Fruit fly (Drosophila melanogaster) whole organism, adult: ENCODE data around the gene CG4270.

ENCODE experiments used
- CG11617 ChIP-seq: fragments of 200-800 bp; sonication (Bioruptor generic); optimal IDR thresholded peaks from 2 replicates; lab custom pipeline; 2017; ENCODE audit warnings: mild to moderate bottlenecking, missing biosample characterization, missing genetic modification reagents, missing genetic modification characterization
- CG12768 ChIP-seq: fragments of 200-800 bp; sonication (Bioruptor generic); optimal IDR thresholded peaks from 2 replicates; lab custom pipeline; 2017; ENCODE audit warnings: missing biosample characterization, missing genetic modification characterization, mild to moderate bottlenecking, moderate library complexity, missing genetic modification reagents
- CG14711 ChIP-seq: fragments of 200-800 bp; sonication (Bioruptor generic); optimal IDR thresholded peaks from 2 replicates; lab custom pipeline; 2018; ENCODE audit warnings: missing biosample characterization, mild to moderate bottlenecking, missing genetic modification characterization, moderate library complexity
- CG1620 ChIP-seq: fragments of 200-800 bp; sonication (Bioruptor generic); optimal IDR thresholded peaks from 2 replicates; lab custom pipeline; 2016; ENCODE audit warnings: missing biosample characterization, missing genetic modification characterization
- CG33017 ChIP-seq: fragments of 200-800 bp; sonication (Bioruptor generic); optimal IDR thresholded peaks from 2 replicates; lab custom pipeline; 2018; ENCODE audit warnings: missing biosample characterization, mild to moderate bottlenecking, missing genetic modification characterization, moderate library complexity
- CG5204 ChIP-seq: fragments of 200-800 bp; sonication (Bioruptor generic); optimal IDR thresholded peaks from 2 replicates; lab custom pipeline; 2016; ENCODE audit warnings: missing biosample characterization, missing genetic modification characterization
- CG7045 ChIP-seq: fragments of 200-800 bp; sonication (Bioruptor generic); optimal IDR thresholded peaks from 2 replicates; lab custom pipeline; 2017; ENCODE audit warnings: missing biosample characterization, mild to moderate bottlenecking, missing genetic modification characterization
- CG7101 ChIP-seq: fragments of 200-800 bp; sonication (Bioruptor generic); optimal IDR thresholded peaks from 2 replicates; lab custom pipeline; 2018; ENCODE audit warnings: missing biosample characterization, mild to moderate bottlenecking, missing genetic modification characterization, moderate library complexity
- Clk ChIP-seq: fragments of 200-800 bp; sonication (Bioruptor generic); optimal IDR thresholded peaks from 2 replicates; lab custom pipeline; 2017; ENCODE audit warnings: missing biosample characterization, missing genetic modification characterization
- Crg-1 ChIP-seq: fragments of 200-800 bp; sonication (Bioruptor generic); optimal IDR thresholded peaks from 2 replicates; lab custom pipeline; 2016; ENCODE audit warnings: missing biosample characterization, missing genetic modification characterization
- Hr96 ChIP-seq: fragments of 200-800 bp; sonication (Bioruptor generic); optimal IDR thresholded peaks from 2 replicates; lab custom pipeline; 2016; ENCODE audit warnings: missing biosample characterization, missing genetic modification characterization
- Mnt ChIP-seq: fragments of 200-800 bp; sonication (Bioruptor generic); optimal IDR thresholded peaks from 2 replicates; lab custom pipeline; 2016; ENCODE audit warnings: missing biosample characterization, mild to moderate bottlenecking, missing genetic modification characterization
- bab1 ChIP-seq: fragments of 200-800 bp; sonication (Bioruptor generic); optimal IDR thresholded peaks from 3 replicates; lab custom pipeline; 2019; ENCODE audit warnings: missing biosample characterization, mild to moderate bottlenecking, missing genetic modification characterization, moderate library complexity
- cic ChIP-seq: fragments of 200-800 bp; sonication (Bioruptor generic); optimal IDR thresholded peaks from 2 replicates; lab custom pipeline; 2017; ENCODE audit warnings: missing biosample characterization, mild to moderate bottlenecking, missing genetic modification characterization, moderate library complexity
- cnc ChIP-seq, 2 experiments: fragments of >200 bp; optimal IDR thresholded peaks; 2 replicates each; lab custom pipeline; 2017
- kay ChIP-seq: fragments of 200-800 bp; sonication (Bioruptor generic); peaks from one replicate; lab custom pipeline; 2016; ENCODE audit warnings: missing biosample characterization, missing genetic modification characterization, borderline replicate concordance
- ovo ChIP-seq: fragments of 200-800 bp; sonication (Bioruptor generic); optimal IDR thresholded peaks from 2 replicates; lab custom pipeline; 2016; ENCODE audit warnings: missing biosample characterization, missing genetic modification characterization
- pad ChIP-seq: fragments of 200-800 bp; sonication (Bioruptor generic); optimal IDR thresholded peaks from 3 replicates; lab custom pipeline; 2017; ENCODE audit warnings: missing biosample characterization, missing genetic modification characterization, mild to moderate bottlenecking, moderate library complexity, missing genetic modification reagents
- tj ChIP-seq: fragments of 200-800 bp; sonication (Bioruptor generic); optimal IDR thresholded peaks from 3 replicates; lab custom pipeline; 2017; ENCODE audit warnings: missing biosample characterization, mild to moderate bottlenecking, missing genetic modification characterization, moderate library complexity
- toe ChIP-seq: fragments of 200-800 bp; sonication (Bioruptor generic); optimal IDR thresholded peaks from 2 replicates; lab custom pipeline; 2016; ENCODE audit warnings: missing biosample characterization, missing genetic modification characterization

Gene CG4270

DNA sequence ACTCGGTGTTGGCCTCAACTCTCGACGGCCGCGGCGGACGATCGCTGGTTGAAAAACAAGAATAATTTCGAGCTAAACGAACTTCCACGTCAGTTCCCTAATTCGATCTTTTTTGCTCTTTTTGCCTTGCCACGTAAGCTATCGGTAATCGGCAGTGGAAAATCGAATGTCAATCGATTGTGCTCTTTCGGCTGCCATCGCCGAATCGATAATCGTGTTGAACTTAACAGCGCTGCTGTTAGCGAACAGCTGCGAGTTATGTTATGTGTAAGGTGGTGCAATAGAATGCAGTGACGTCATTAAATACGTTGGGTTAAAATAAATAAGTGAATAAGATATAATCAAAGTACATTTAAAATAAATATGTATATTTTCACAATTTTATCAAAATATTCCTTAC is 26.5 kb upstream of the CG4270 start, which contains the start of gene Sec24CD:
TSS of gene Sec24CD (minus strand) at position 123 of the 400 bp plus-strand sequence.
- no peak for TF ChIP-seq CG7045 (GFP tag; lab: Kevin White, UChicago)
- TF ChIP-seq ovo (GFP tag; lab: Kevin White, UChicago), result no peak
- TF ChIP-seq Clk (GFP tag; lab: Kevin White, UChicago), result no peak
- no peak for TF ChIP-seq CG5204 (GFP tag; lab: Kevin White, UChicago)
- peak; percentile 69 for TF ChIP-seq cic (GFP tag; lab: Kevin White, UChicago)
- no peak for TF ChIP-seq CG14711
- TF ChIP-seq CG1620 (GFP tag; lab: Kevin White, UChicago), result no peak
- TF ChIP-seq bab1, result peak; percentile 69
- TF ChIP-seq Mnt (GFP tag; lab: Kevin White, UChicago), result peak; percentile 33
- no peak for TF ChIP-seq cnc (optimal IDR thresholded peaks at IDR 0.05; lab: Kevin White, UChicago)
- TF ChIP-seq Crg-1 (GFP tag; lab: Kevin White, UChicago), result no peak
- peak; percentile 22 for TF ChIP-seq tj (GFP tag; lab: Kevin White, UChicago)
- TF ChIP-seq CG7101 (tag; lab: Kevin White, UChicago), result peak; percentile 30
- TF ChIP-seq CG33017 (tag; lab: Kevin White, UChicago), result no peak
- TF ChIP-seq Hr96 (GFP tag; lab: Kevin White, UChicago), result no peak
- peak; percentile 39 for TF ChIP-seq CG12768 (GFP tag; lab: Kevin White, UChicago)
- no peak for TF ChIP-seq pad (GFP tag; lab: Kevin White, UChicago)
- peak; percentile 97 for TF ChIP-seq kay

- TF ChIP-seq CG11617 (GFP tag; lab: Kevin White, UChicago) (no peak), CG12768 (GFP tag; lab: Kevin White, UChicago) (no peak), Clk (GFP tag; lab: Kevin White, UChicago) (no peak), CG33017 (tag; lab: Kevin White, UChicago) (no peak), Crg-1 (GFP tag; lab: Kevin White, UChicago) (no peak), cic (GFP tag; lab: Kevin White, UChicago) (no peak), kay (no peak), CG7045 (GFP tag; lab: Kevin White, UChicago) (no peak), Mnt (GFP tag; lab: Kevin White, UChicago) (no peak), ovo (GFP tag; lab: Kevin White, UChicago) (no peak)
Observed at dm6 chr2L:2238151-2238550, 25.1 kb upstream of the CG4270 start, which contains the start of gene Tengl3. Gene Tengl3, minus strand, starts transcription at chr2L:2238251.

DNA sequence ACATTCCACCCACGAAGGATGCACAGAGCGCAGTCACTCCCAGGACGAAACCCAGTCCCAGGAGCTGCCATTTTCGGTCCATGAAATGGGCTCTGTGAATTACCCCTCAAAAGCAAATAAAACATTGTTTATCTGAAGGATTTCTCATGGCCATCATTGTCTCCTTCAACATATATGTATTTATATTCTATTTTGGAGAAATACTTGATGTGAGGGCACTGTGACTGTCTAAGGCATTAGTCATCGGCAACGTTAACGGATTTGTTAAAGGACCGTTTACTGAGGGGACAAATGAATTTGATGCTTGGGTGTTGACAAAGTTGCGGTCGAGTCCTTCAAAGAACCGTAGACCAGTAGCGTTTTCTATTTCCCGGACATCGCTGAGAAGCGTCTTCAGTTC is 24.0 kb upstream of the CG4270 start, which contains the start of gene Tengl2:
TSS of gene Tengl2 (minus strand) at position 101 of the 400 bp plus-strand sequence.
- TF ChIP-seq ovo (GFP tag; lab: Kevin White, UChicago) (no peak), toe (GFP tag; lab: Kevin White, UChicago) (no peak), CG33017 (tag; lab: Kevin White, UChicago) (no peak), CG1620 (GFP tag; lab: Kevin White, UChicago) (no peak), tj (GFP tag; lab: Kevin White, UChicago) (no peak), cic (GFP tag; lab: Kevin White, UChicago) (no peak), CG5204 (GFP tag; lab: Kevin White, UChicago) (no peak), Clk (GFP tag; lab: Kevin White, UChicago) (no peak), CG7101 (tag; lab: Kevin White, UChicago) (no peak), pad (GFP tag; lab: Kevin White, UChicago) (no peak), CG14711 (no peak), Hr96 (GFP tag; lab: Kevin White, UChicago) (no peak), Crg-1 (GFP tag; lab: Kevin White, UChicago) (no peak), CG7045 (GFP tag; lab: Kevin White, UChicago) (no peak), kay (no peak), CG11617 (GFP tag; lab: Kevin White, UChicago) (no peak), Mnt (GFP tag; lab: Kevin White, UChicago) (no peak)

dm6 chr2L:2240493-2240892 is 22.7 kb upstream of the CG4270 start, which contains the start of gene Tengl1:
Gene Tengl1, minus strand, starts transcription at chr2L:2240593.
- TF ChIP-seq CG7101 (tag; lab: Kevin White, UChicago) (no peak), CG7045 (GFP tag; lab: Kevin White, UChicago) (no peak), CG1620 (GFP tag; lab: Kevin White, UChicago) (no peak), cic (GFP tag; lab: Kevin White, UChicago) (no peak), Mnt (GFP tag; lab: Kevin White, UChicago) (no peak), CG5204 (GFP tag; lab: Kevin White, UChicago) (no peak), Crg-1 (GFP tag; lab: Kevin White, UChicago) (no peak), CG33017 (tag; lab: Kevin White, UChicago) (no peak), tj (GFP tag; lab: Kevin White, UChicago) (no peak), CG14711 (no peak), toe (GFP tag; lab: Kevin White, UChicago) (no peak)

dm6 chr2L:2242139-2242538 is 21.1 kb upstream of the CG4270 start, which contains the start of gene CG4267:
Gene CG4267, plus strand, starts transcription at chr2L:2242378.
- TF ChIP-seq CG7045 (GFP tag; lab: Kevin White, UChicago), result no peak
- peak; percentile 27 for TF ChIP-seq ovo (GFP tag; lab: Kevin White, UChicago)

DNA sequence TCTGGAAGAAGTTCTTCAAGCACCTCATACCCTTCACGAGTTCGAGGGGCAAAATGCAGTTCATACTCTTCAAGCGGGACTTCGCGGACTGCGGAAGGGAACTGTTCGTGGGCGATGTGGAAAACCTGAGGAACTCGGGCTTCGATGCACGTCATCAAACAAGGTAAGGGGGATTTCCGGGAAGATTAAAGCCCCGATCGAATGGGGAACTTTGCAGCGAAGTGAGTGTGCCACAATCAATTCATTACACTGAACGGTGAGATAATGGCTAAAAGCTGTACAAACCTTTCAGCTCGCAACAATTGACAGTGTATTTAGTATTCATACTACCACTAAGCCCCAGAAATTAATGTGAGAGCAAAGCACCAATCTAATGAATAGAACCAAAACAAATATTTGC is 20.5 kb upstream of the CG4270 start:
- no peak for TF ChIP-seq CG7045 (GFP tag; lab: Kevin White, UChicago)
- no peak for TF ChIP-seq CG33017 (tag; lab: Kevin White, UChicago)
- TF ChIP-seq Hr96 (GFP tag; lab: Kevin White, UChicago), result no peak
- TF ChIP-seq CG1620 (GFP tag; lab: Kevin White, UChicago), result no peak
- no peak for TF ChIP-seq CG11617 (GFP tag; lab: Kevin White, UChicago)
- TF ChIP-seq Clk (GFP tag; lab: Kevin White, UChicago), result no peak
- TF ChIP-seq CG12768 (GFP tag; lab: Kevin White, UChicago), result no peak
- TF ChIP-seq tj (GFP tag; lab: Kevin White, UChicago), result no peak
- TF ChIP-seq CG14711, result no peak
- TF ChIP-seq bab1, result no peak
- TF ChIP-seq toe (GFP tag; lab: Kevin White, UChicago), result no peak
- no peak for TF ChIP-seq ovo (GFP tag; lab: Kevin White, UChicago)
- no peak for TF ChIP-seq CG5204 (GFP tag; lab: Kevin White, UChicago)
- no peak for TF ChIP-seq Mnt (GFP tag; lab: Kevin White, UChicago)
